Fruit fly (Drosophila melanogaster) whole organism, embryonic: Measurements from ENCODE around the gene CG17224.

Source experiments
- C15 ChIP-seq: fragments of 200-800 bp; sonication (Bioruptor generic); IDR thresholded peaks from 3 replicates; pipeline ENCODE4 v1.3.6; 2022; ENCODE audit warnings: missing biosample characterization, missing genetic modification characterization
- CG10321 ChIP-seq: fragments of 200-800 bp; sonication (Bioruptor generic); IDR thresholded peaks from 2 replicates; pipeline ENCODE4 v1.3.6; 2022; ENCODE audit warnings: missing biosample characterization, missing genetic modification characterization
- CG12659 ChIP-seq: fragments of 200-800 bp; sonication (Bioruptor generic); optimal IDR thresholded peaks from 3 replicates; lab custom pipeline; 2017; ENCODE audit warnings: mild to moderate bottlenecking, missing biosample characterization, missing genetic modification reagents, missing genetic modification characterization
- CG12769 ChIP-seq: fragments of 200-800 bp; sonication (Bioruptor generic); optimal IDR thresholded peaks from 2 replicates; lab custom pipeline; 2019; ENCODE audit warnings: missing biosample characterization, mild to moderate bottlenecking, missing genetic modification characterization, moderate library complexity
- CG14014 ChIP-seq: fragments of 200-800 bp; sonication (Bioruptor generic); IDR thresholded peaks from 2 replicates; pipeline ENCODE4 v1.3.6; 2022; ENCODE audit warnings: missing biosample characterization, missing genetic modification characterization
- CG14860 ChIP-seq: fragments of 200-800 bp; sonication (Bioruptor generic); IDR thresholded peaks from 3 replicates; pipeline ENCODE4 v1.3.6; 2022; ENCODE audit warnings: missing biosample characterization, missing genetic modification characterization; ENCODE audit not compliant: partially characterized antibody
- CG15601 ChIP-seq: fragments of 200-800 bp; sonication (Bioruptor generic); optimal IDR thresholded peaks from 3 replicates; lab custom pipeline; 2019; ENCODE audit warnings: missing biosample characterization, mild to moderate bottlenecking, missing genetic modification characterization, moderate library complexity
- CG1603 ChIP-seq: fragments of 200-800 bp; sonication (Bioruptor generic); optimal IDR thresholded peaks from 2 replicates; lab custom pipeline; 2019; ENCODE audit warnings: missing biosample characterization, mild to moderate bottlenecking, missing genetic modification characterization, moderate library complexity
- CG17328 ChIP-seq: fragments of 200-800 bp; sonication (Bioruptor generic); IDR thresholded peaks from 2 replicates; pipeline ENCODE4 v1.3.6; 2022; ENCODE audit warnings: missing biosample characterization, missing genetic modification characterization
- CG17385 ChIP-seq: fragments of 200-800 bp; sonication (Bioruptor generic); optimal IDR thresholded peaks from 3 replicates; lab custom pipeline; 2018; ENCODE audit warnings: missing biosample characterization, mild to moderate bottlenecking, missing genetic modification characterization
- CG2129 ChIP-seq: fragments of 200-800 bp; sonication (Bioruptor generic); IDR thresholded peaks from 2 replicates; pipeline ENCODE4 v1.3.6; 2022; ENCODE audit warnings: missing biosample characterization, missing genetic modification characterization; ENCODE audit not compliant: partially characterized antibody
- CG2678 ChIP-seq: fragments of 200-800 bp; sonication (Bioruptor generic); optimal IDR thresholded peaks from 3 replicates; lab custom pipeline; 2019; ENCODE audit warnings: missing biosample characterization, mild to moderate bottlenecking, missing genetic modification characterization, moderate library complexity
- CG32772 ChIP-seq: fragments of 200-800 bp; sonication (Bioruptor generic); IDR thresholded peaks from 2 replicates; pipeline ENCODE4 v1.3.6; 2022; ENCODE audit warnings: missing biosample characterization, missing genetic modification characterization
- CG4328 ChIP-seq: fragments of 200-800 bp; sonication (Bioruptor generic); optimal IDR thresholded peaks from 3 replicates; lab custom pipeline; 2017; ENCODE audit warnings: missing biosample characterization, missing genetic modification reagents, missing genetic modification characterization
- CG4707 ChIP-seq: fragments of 200-800 bp; sonication (Bioruptor generic); optimal IDR thresholded peaks from 2 replicates; lab custom pipeline; 2018; ENCODE audit warnings: missing biosample characterization, mild to moderate bottlenecking, missing genetic modification characterization, moderate library complexity
- CG5953 ChIP-seq: fragments of 200-800 bp; sonication (Bioruptor generic); IDR thresholded peaks from 2 replicates; pipeline ENCODE4 v1.3.6; 2022; ENCODE audit warnings: missing biosample characterization, missing genetic modification characterization
- CHES-1-like ChIP-seq: fragments of 200-800 bp; sonication (Bioruptor generic); optimal IDR thresholded peaks from 2 replicates; lab custom pipeline; 2016; ENCODE audit warnings: missing biosample characterization, missing genetic modification characterization
- Deaf1 ChIP-seq: fragments of 200-800 bp; optimal IDR thresholded peaks from 3 replicates; lab custom pipeline; 2019; ENCODE audit warnings: missing biosample characterization, mild to moderate bottlenecking, missing genetic modification characterization, moderate library complexity
- Dip2 ChIP-seq: fragments of 200-800 bp; sonication (Bioruptor generic); IDR thresholded peaks from 2 replicates; pipeline ENCODE4 v1.3.6; 2022; ENCODE audit warnings: missing biosample characterization, missing genetic modification characterization
- Dp ChIP-seq: fragments of 200-800 bp; sonication (Bioruptor generic); optimal IDR thresholded peaks from 2 replicates; lab custom pipeline; 2018; ENCODE audit warnings: missing biosample characterization, mild to moderate bottlenecking, missing genetic modification characterization, moderate library complexity
- Fer2 ChIP-seq: fragments of 200-800 bp; sonication (Bioruptor generic); optimal IDR thresholded peaks from 2 replicates; lab custom pipeline; 2018; ENCODE audit warnings: missing biosample characterization, mild to moderate bottlenecking, missing genetic modification characterization, moderate library complexity
- Gsc ChIP-seq: fragments of 200-800 bp; sonication (Bioruptor generic); IDR thresholded peaks from 2 replicates; pipeline ENCODE4 v1.3.6; 2022; ENCODE audit warnings: missing biosample characterization, missing genetic modification characterization
- HHEX ChIP-seq: fragments of 200-800 bp; sonication (Bioruptor generic); optimal IDR thresholded peaks from 3 replicates; lab custom pipeline; 2017; ENCODE audit warnings: missing biosample characterization, mild to moderate bottlenecking, missing genetic modification characterization, missing genetic modification reagents
- HLH54F ChIP-seq: fragments of 200-800 bp; sonication (Bioruptor generic); optimal IDR thresholded peaks from 3 replicates; lab custom pipeline; 2016; ENCODE audit warnings: missing biosample characterization, missing genetic modification characterization
- Hmx ChIP-seq: fragments of 200-800 bp; sonication (Bioruptor generic); optimal IDR thresholded peaks from 2 replicates; lab custom pipeline; 2016; ENCODE audit warnings: missing biosample characterization, missing genetic modification characterization
- Hr78 ChIP-seq, 2 experiments: fragments of 200-800 bp in 1 of 2; fragments of >200 bp in 1 of 2; sonication (Bioruptor generic) in 1 of 2; optimal IDR thresholded peaks; 2 replicates each; lab custom pipeline; 2017 to 2019; ENCODE audit warnings: missing biosample characterization in 2 of 2, missing genetic modification characterization in 2 of 2, mild to moderate bottlenecking in 1 of 2, moderate library complexity in 1 of 2
- NC2α ChIP-seq: fragments of 200-800 bp; sonication (Bioruptor generic); optimal IDR thresholded peaks from 2 replicates; lab custom pipeline; 2016; ENCODE audit warnings: missing biosample characterization, missing genetic modification characterization
- Neu2 ChIP-seq: fragments of 200-800 bp; sonication (Bioruptor generic); optimal IDR thresholded peaks from 3 replicates; lab custom pipeline; 2016; ENCODE audit warnings: missing biosample characterization, missing genetic modification characterization, borderline replicate concordance
- Oaz ChIP-seq: fragments of 200-800 bp; sonication (Bioruptor generic); IDR thresholded peaks from 2 replicates; pipeline ENCODE4 v1.3.6; 2022; ENCODE audit warnings: missing biosample characterization, missing genetic modification characterization
- Sox100B ChIP-seq: fragments of 200-800 bp; sonication (Bioruptor generic); optimal IDR thresholded peaks from 3 replicates; lab custom pipeline; 2018; ENCODE audit warnings: missing biosample characterization, mild to moderate bottlenecking, missing genetic modification characterization
- aop ChIP-seq: fragments of 200-800 bp; sonication (Bioruptor generic); IDR thresholded peaks from 2 replicates; pipeline ENCODE4 v1.3.6; 2022; ENCODE audit warnings: missing biosample characterization, missing genetic modification characterization
- az2 ChIP-seq: fragments of 200-800 bp; sonication (Bioruptor generic); optimal IDR thresholded peaks from 3 replicates; lab custom pipeline; 2016; ENCODE audit warnings: missing biosample characterization, missing genetic modification characterization
- bcd ChIP-seq: fragments of 200-800 bp; sonication (Bioruptor generic); optimal IDR thresholded peaks from 2 replicates; lab custom pipeline; 2017; ENCODE audit warnings: missing biosample characterization, mild to moderate bottlenecking, missing genetic modification characterization
- bsh ChIP-seq, 2 experiments: fragments of 200-800 bp; sonication (Bioruptor generic); optimal IDR thresholded peaks; 2 replicates each; lab custom pipeline; 2017 to 2018; ENCODE audit warnings: mild to moderate bottlenecking in 2 of 2, missing biosample characterization in 2 of 2, missing genetic modification characterization in 2 of 2, moderate library complexity in 1 of 2
- ci ChIP-seq: fragments of 200-800 bp; sonication (Bioruptor generic); IDR thresholded peaks from 3 replicates; pipeline ENCODE4 v1.3.6; 2022; ENCODE audit warnings: missing biosample characterization, missing genetic modification characterization
- crp ChIP-seq, 2 experiments: fragments of 200-800 bp; sonication (Bioruptor generic); optimal IDR thresholded peaks; 2 replicates in 1 of 2; 3 replicates in 1 of 2; lab custom pipeline; 2017; ENCODE audit warnings: missing biosample characterization in 2 of 2, missing genetic modification characterization in 2 of 2, mild to moderate bottlenecking in 1 of 2, moderate library complexity in 1 of 2
- exex ChIP-seq: fragments of 200-800 bp; sonication (Bioruptor generic); optimal IDR thresholded peaks from 4 replicates; lab custom pipeline; 2018; ENCODE audit warnings: missing biosample characterization, mild to moderate bottlenecking, missing genetic modification characterization, moderate library complexity
- fru ChIP-seq: fragments of >200 bp; optimal IDR thresholded peaks from 2 replicates; lab custom pipeline; 2017
- ftz-f1 ChIP-seq: fragments of 200-800 bp; sonication (Bioruptor generic); optimal IDR thresholded peaks from 2 replicates; lab custom pipeline; 2016; ENCODE audit warnings: missing biosample characterization, missing genetic modification characterization
- gcm2 ChIP-seq: fragments of 200-800 bp; sonication (Bioruptor generic); optimal IDR thresholded peaks from 2 replicates; lab custom pipeline; 2016; ENCODE audit warnings: missing biosample characterization, missing genetic modification characterization
- gfzf ChIP-seq: fragments of 200-800 bp; sonication (Bioruptor generic); optimal IDR thresholded peaks from 2 replicates; lab custom pipeline; 2016; ENCODE audit warnings: missing biosample characterization, mild to moderate bottlenecking, missing genetic modification characterization, moderate library complexity
- gsb-n ChIP-seq: fragments of 200-800 bp; sonication (Bioruptor generic); optimal IDR thresholded peaks from 3 replicates; lab custom pipeline; 2018; ENCODE audit warnings: missing biosample characterization, mild to moderate bottlenecking, missing genetic modification characterization
- hbn ChIP-seq: fragments of 200-800 bp; sonication (Bioruptor generic); IDR thresholded peaks from 2 replicates; pipeline ENCODE4 v1.3.6; 2022; ENCODE audit warnings: missing biosample characterization, missing genetic modification characterization; ENCODE audit not compliant: partially characterized antibody
- hth ChIP-seq: fragments of >200 bp; optimal IDR thresholded peaks from 2 replicates; lab custom pipeline; 2017; ENCODE audit warnings: inconsistent platforms
- knrl ChIP-seq: fragments of 200-800 bp; sonication (Bioruptor generic); IDR thresholded peaks from 3 replicates; pipeline ENCODE4 v1.3.6; 2022; ENCODE audit warnings: missing biosample characterization, missing genetic modification characterization; ENCODE audit not compliant: partially characterized antibody
- row ChIP-seq: fragments of 200-800 bp; sonication (Bioruptor generic); IDR thresholded peaks from 3 replicates; pipeline ENCODE4 v1.3.6; 2022; ENCODE audit warnings: missing biosample characterization, missing genetic modification characterization
- slp2 ChIP-seq: fragments of 200-800 bp; sonication (Bioruptor generic); optimal IDR thresholded peaks from 2 replicates; lab custom pipeline; 2016; ENCODE audit warnings: missing biosample characterization, missing genetic modification characterization
- stwl ChIP-seq: fragments of 200-800 bp; sonication (Bioruptor generic); optimal IDR thresholded peaks from 3 replicates; lab custom pipeline; 2018; ENCODE audit warnings: missing biosample characterization, mild to moderate bottlenecking, missing genetic modification characterization, moderate library complexity
- z ChIP-seq: fragments of 200-800 bp; sonication (Bioruptor generic); IDR thresholded peaks from 3 replicates; pipeline ENCODE4 v1.3.6; 2022; ENCODE audit warnings: missing biosample characterization, missing genetic modification characterization
- zen2 ChIP-seq: fragments of 200-800 bp; sonication (Bioruptor generic); IDR thresholded peaks from 3 replicates; pipeline ENCODE4 v1.3.6; 2022; ENCODE audit warnings: missing biosample characterization, missing genetic modification characterization; ENCODE audit not compliant: partially characterized antibody

CG17224 gene

DNA sequence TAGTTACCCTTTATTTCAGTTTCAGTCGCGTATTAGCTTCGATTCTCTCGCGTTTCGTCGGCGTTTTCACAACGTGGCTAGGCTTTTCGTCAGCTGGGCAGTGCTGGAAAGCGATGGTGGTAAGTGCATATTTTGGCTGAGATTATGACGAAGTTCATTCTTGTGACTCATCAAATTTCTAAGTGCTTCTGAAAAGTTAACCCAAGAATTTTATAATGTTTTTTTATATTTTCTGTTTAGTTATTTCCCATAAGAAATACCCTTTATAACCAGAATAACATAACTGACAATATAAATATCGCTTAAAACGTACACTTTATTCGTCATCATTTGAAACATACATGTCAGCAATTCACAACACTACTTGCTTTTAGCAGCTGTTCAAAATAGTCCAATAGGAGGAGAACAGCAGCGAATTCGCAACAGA is 19.1 kb upstream of the CG17224 start, which contains the start of the genes CG17260 and SerRS (continued):
- TF ChIP-seq knrl (peak; percentile 66), crp (GFP tag; optimal IDR thresholded peaks at IDR 0.05; lab: Kevin White, UChicago) (peak; percentile 76 to 96), CG2129 (GFP tag; lab: Robert Waterston, UW) (no peak), CG14014 (GFP tag; lab: Robert Waterston, UW) (peak; percentile 91), CG4328 (GFP tag; lab: Kevin White, UChicago) (peak; percentile 81), hbn (peak; percentile 50), Hmx (GFP tag; lab: Kevin White, UChicago) (peak; percentile 84), CG4707 (GFP tag; lab: Kevin White, UChicago) (no peak), row (peak; percentile 98), gfzf (GFP tag; lab: Kevin White, UChicago) (peak; percentile 40), z (GFP tag; lab: Robert Waterston, UW) (no peak), slp2 (GFP tag; lab: Kevin White, UChicago) (peak; percentile 91), HLH54F (GFP tag; lab: Kevin White, UChicago) (peak; percentile 97), Dp (GFP tag; lab: Kevin White, UChicago) (peak; percentile 32), CHES-1-like (GFP tag; lab: Kevin White, UChicago) (peak; percentile 88), fru (no peak), az2 (GFP tag; lab: Kevin White, UChicago) (peak; percentile 92), CG32772 (GFP tag; lab: Robert Waterston, UW) (peak; percentile 96), Dip2 (GFP tag; lab: Robert Waterston, UW) (peak; percentile 59; the same call in 1 of the 2 replicates), C15 (GFP tag; lab: Robert Waterston, UW) (peak; percentile 79; the same call in 2 of the 3 replicates), CG2678 (tag; lab: Kevin White, UChicago) (peak; percentile 94), CG14860 (GFP tag; lab: Robert Waterston, UW) (no peak), Neu2 (GFP tag; lab: Kevin White, UChicago) (peak; percentile 25), CG1603 (tag; lab: Kevin White, UChicago) (peak; percentile 81), Gsc (GFP tag; lab: Robert Waterston, UW) (peak; percentile 86), HHEX (GFP tag; lab: Kevin White, UChicago) (peak; percentile 87), NC2α (GFP tag; lab: Kevin White, UChicago) (peak; percentile 73), zen2 (GFP tag; lab: Robert Waterston, UW) (no peak; the same call in 2 of the 3 replicates), bsh (GFP tag; optimal IDR thresholded peaks at IDR 0.05; lab: Kevin White, UChicago) (peak; percentile 60 to 89), gsb-n (tag; lab: Kevin White, UChicago) (no peak), Oaz (peak; percentile 75), CG12659 (GFP tag; lab: Kevin White, UChicago) (peak; percentile 93), Fer2 (tag; lab: Kevin White, UChicago) (peak; percentile 90), CG17385 (peak; percentile 85), CG15601 (peak; percentile 87), gcm2 (GFP tag; lab: Kevin White, UChicago) (peak; percentile 53), CG10321 (0 out of 2 replicates have a peak, but pooled peaks have one; percentile 33), Sox100B (GFP tag; lab: Kevin White, UChicago) (no peak), CG12769 (no peak), hth (no peak), ci (GFP tag; lab: Robert Waterston, UW) (peak; percentile 77; the same call in 1 of the 3 replicates), CG17328 (GFP tag; lab: Robert Waterston, UW) (peak; percentile 81), CG5953 (GFP tag; lab: Robert Waterston, UW) (peak; percentile 63; the same call in 1 of the 2 replicates), bcd (peak; percentile 90), Deaf1 (tag; lab: Kevin White, UChicago) (peak; percentile 81), aop (0 out of 2 replicates have a peak, but pooled peaks have one; percentile 23), Hr78 (GFP tag; optimal IDR thresholded peaks at IDR 0.05; lab: Kevin White, UChicago) (no peak), stwl (tag; lab: Kevin White, UChicago) (peak; percentile 73), ftz-f1 (peak; percentile 66), exex (tag; lab: Kevin White, UChicago) (peak; percentile 72)
